In genomic region chr3L:5941508-5941907, dm6 we compare ENCODE assay signal across 4 fruit fly cellular contexts.
TF ChIP-seq lines count a peak whose summit lies in the region.

No protein-coding gene starts in this region.

- TF ChIP-seq CTCF in whole organism, embryonic (GFP tag; optimal IDR thresholded peaks at IDR 0.05; lab: Kevin White, UChicago): no peak

TF ChIP-seq in whole organism, embryonic, 481 proteins besides CTCF, POLR2A, EP300 and RAD21:
- TF ChIP-seq Drgx (GFP tag; IDR thresholded peaks at IDR 0.05; lab: Robert Waterston, UW) (peak; percentile 32), tgo (GFP tag; IDR thresholded peaks at IDR 0.05; lab: Robert Waterston, UW) (no peak), HLHmδ (GFP tag; optimal IDR thresholded peaks at IDR 0.05; lab: Kevin White, UChicago) (no peak), repo (GFP tag; optimal IDR thresholded peaks at IDR 0.05; lab: Kevin White, UChicago) (no peak), kni (GFP tag; optimal IDR thresholded peaks at IDR 0.05; lab: Kevin White, UChicago) (no peak), pnt (GFP tag; optimal IDR thresholded peaks at IDR 0.05; lab: Kevin White, UChicago) (no peak)
TF ChIP-seq in whole organism, embryonic: peak in this region for 1.

TF ChIP-seq in whole organism, prepupa, 60 proteins besides CTCF, POLR2A, EP300 and RAD21 (continues in another document):
- no peak for TF ChIP-seq CG11762 (GFP tag; optimal IDR thresholded peaks at IDR 0.05; lab: Kevin White, UChicago; ENCODE audit: insufficient read depth)
- TF ChIP-seq Smox (GFP tag; optimal IDR thresholded peaks at IDR 0.05; lab: Kevin White, UChicago): no peak
- peak; percentile 29 for TF ChIP-seq fd59A (GFP tag; optimal IDR thresholded peaks at IDR 0.05; lab: Kevin White, UChicago)
- TF ChIP-seq Hr39 (GFP tag; optimal IDR thresholded peaks at IDR 0.05; lab: Kevin White, UChicago): peak; percentile 10
- no peak for TF ChIP-seq lz (GFP tag; optimal IDR thresholded peaks at IDR 0.05; lab: Kevin White, UChicago)
- no peak for TF ChIP-seq CG8319 (GFP tag; optimal IDR thresholded peaks at IDR 0.05; lab: Kevin White, UChicago)
- TF ChIP-seq CG4318 (GFP tag; optimal IDR thresholded peaks at IDR 0.05; lab: Kevin White, UChicago): no peak
- peak; percentile 39; the same call in 1 of the 3 replicates for TF ChIP-seq CG8119 (GFP tag; IDR thresholded peaks at IDR 0.05; lab: Robert Waterston, UW)
- no peak for TF ChIP-seq cyc (GFP tag; optimal IDR thresholded peaks at IDR 0.05; lab: Kevin White, UChicago)
- peak; percentile 15 for TF ChIP-seq pdm3 (GFP tag; optimal IDR thresholded peaks at IDR 0.05; lab: Kevin White, UChicago)
- no peak for TF ChIP-seq Lpt (GFP tag; optimal IDR thresholded peaks at IDR 0.05; lab: Kevin White, UChicago)
- TF ChIP-seq Blimp-1 (GFP tag; optimal IDR thresholded peaks at IDR 0.05; lab: Kevin White, UChicago): no peak
- TF ChIP-seq Sox14 (GFP tag; optimal IDR thresholded peaks at IDR 0.05; lab: Kevin White, UChicago): no peak
- no peak for TF ChIP-seq CG6854 (GFP tag; optimal IDR thresholded peaks at IDR 0.05; lab: Kevin White, UChicago)
- no peak for TF ChIP-seq Hr4 (GFP tag; optimal IDR thresholded peaks at IDR 0.05; lab: Kevin White, UChicago)
- no peak for TF ChIP-seq CG8632 (GFP tag; optimal IDR thresholded peaks at IDR 0.05; lab: Kevin White, UChicago)
- TF ChIP-seq CG6163 (GFP tag; IDR thresholded peaks at IDR 0.05; lab: Robert Waterston, UW): peak; percentile 25
- no peak for TF ChIP-seq CG11902 (GFP tag; optimal IDR thresholded peaks at IDR 0.05; lab: Kevin White, UChicago)
- TF ChIP-seq Eip93F (GFP tag; optimal IDR thresholded peaks at IDR 0.05; lab: Kevin White, UChicago): no peak
- no peak for TF ChIP-seq net (GFP tag; optimal IDR thresholded peaks at IDR 0.05; lab: Kevin White, UChicago)
- TF ChIP-seq Sox102F (GFP tag; optimal IDR thresholded peaks at IDR 0.05; lab: Kevin White, UChicago): peak; percentile 11
- no peak for TF ChIP-seq CG7368 (GFP tag; optimal IDR thresholded peaks at IDR 0.05; lab: Kevin White, UChicago)
- TF ChIP-seq CG6792 (GFP tag; optimal IDR thresholded peaks at IDR 0.05; lab: Kevin White, UChicago): no peak
- TF ChIP-seq CG10631 (GFP tag; optimal IDR thresholded peaks at IDR 0.05; lab: Kevin White, UChicago): peak; percentile 32
- peak; percentile 68 for TF ChIP-seq svp (GFP tag; lab: Kevin White, UChicago)
- no peak for TF ChIP-seq Ets21C (GFP tag; optimal IDR thresholded peaks at IDR 0.05; lab: Kevin White, UChicago)
- TF ChIP-seq vri (GFP tag; optimal IDR thresholded peaks at IDR 0.05; lab: Kevin White, UChicago): no peak
- TF ChIP-seq Eip78C (GFP tag; lab: Kevin White, UChicago): peak; percentile 82
- TF ChIP-seq fkh (GFP tag; optimal IDR thresholded peaks at IDR 0.05; lab: Kevin White, UChicago): no peak
- TF ChIP-seq Gug (GFP tag; IDR thresholded peaks at IDR 0.05; lab: Robert Waterston, UW): no peak

TF ChIP-seq in whole organism, pupa, 21 proteins besides CTCF, POLR2A, EP300 and RAD21:
- TF ChIP-seq rn (GFP tag; IDR thresholded peaks at IDR 0.05; lab: Robert Waterston, UW) (no peak), D1 (tag; optimal IDR thresholded peaks at IDR 0.05; lab: Kevin White, UChicago) (no peak), CG32121 (GFP tag; IDR thresholded peaks at IDR 0.05; lab: Robert Waterston, UW) (no peak), CG9948 (tag; optimal IDR thresholded peaks at IDR 0.05; lab: Kevin White, UChicago) (peak; percentile 43), CG12605 (GFP tag; IDR thresholded peaks at IDR 0.05; lab: Robert Waterston, UW) (peak; percentile 8; the same call in 1 of the 2 replicates), Ets98B (GFP tag; IDR thresholded peaks at IDR 0.05; lab: Robert Waterston, UW) (0 out of 2 replicates have a peak, but pooled peaks have one; percentile 5), CG8159 (tag; optimal IDR thresholded peaks at IDR 0.05; lab: Kevin White, UChicago) (peak; percentile 43), CG13204 (GFP tag; optimal IDR thresholded peaks at IDR 0.05; lab: Kevin White, UChicago) (no peak), fd96Ca (GFP tag; IDR thresholded peaks at IDR 0.05; lab: Robert Waterston, UW) (peak; percentile 39; the same call in 1 of the 3 replicates), Snoo (tag; optimal IDR thresholded peaks at IDR 0.05; lab: Kevin White, UChicago) (no peak), CG34367 (tag; optimal IDR thresholded peaks at IDR 0.05; lab: Kevin White, UChicago) (peak; percentile 29), Pif1A (GFP tag; optimal IDR thresholded peaks at IDR 0.05; lab: Kevin White, UChicago) (peak; percentile 33), CG14655 (GFP tag; optimal IDR thresholded peaks at IDR 0.05; lab: Kevin White, UChicago) (peak; percentile 27), Pif1B (GFP tag; optimal IDR thresholded peaks at IDR 0.05; lab: Kevin White, UChicago) (peak; percentile 13), CG4496 (GFP tag; IDR thresholded peaks at IDR 0.05; lab: Robert Waterston, UW) (peak; percentile 43; the same call in 1 of the 3 replicates), CG17806 (tag; optimal IDR thresholded peaks at IDR 0.05; lab: Kevin White, UChicago) (peak; percentile 65), CG8301 (tag; optimal IDR thresholded peaks at IDR 0.05; lab: Kevin White, UChicago) (no peak), gl (tag; optimal IDR thresholded peaks at IDR 0.05; lab: Kevin White, UChicago) (no peak), EcR (GFP tag; optimal IDR thresholded peaks at IDR 0.05; lab: Kevin White, UChicago) (peak; percentile 9), CG15710 (tag; optimal IDR thresholded peaks at IDR 0.05; lab: Kevin White, UChicago) (peak; percentile 66), CG10348 (GFP tag; IDR thresholded peaks at IDR 0.05; lab: Robert Waterston, UW) (no peak)

TF ChIP-seq in whole organism, wandering third instar larva, 38 proteins besides CTCF, POLR2A, EP300 and RAD21:
- TF ChIP-seq Sp1 (GFP tag; optimal IDR thresholded peaks at IDR 0.05; lab: Kevin White, UChicago): peak; percentile 15
- peak; percentile 11 for TF ChIP-seq OdsH (GFP tag; optimal IDR thresholded peaks at IDR 0.05; lab: Kevin White, UChicago)
- TF ChIP-seq HLH106 (tag; optimal IDR thresholded peaks at IDR 0.05; lab: Kevin White, UChicago): peak; percentile 44
- no peak for TF ChIP-seq dmrt93B (GFP tag; optimal IDR thresholded peaks at IDR 0.05; lab: Kevin White, UChicago)

Comparison
In these comparisons a context has a peak if more than half of its experiments do, and no peak if none do; other contexts are left out.
1. Of the 7 proteins assayed by ChIP-seq in both whole organism, embryonic and whole organism, prepupa: peak only in whole organism, embryonic: none; only in whole organism, prepupa: Hr39 and Sox102F; in both: none; in neither: 5.